Fruit fly (Drosophila melanogaster): ENCODE measurements around the gene Pdp1.

Pdp1 gene

dm6 chr3L:7903489-7904150 is 36.5 kb upstream of the Pdp1 start (continued):
- TF ChIP-seq Dbx (GFP tag; IDR thresholded peaks at IDR 0.05) (peak; percentile 59), Blimp-1 (GFP tag; optimal IDR thresholded peaks at IDR 0.05) (peak; percentile 94), pnt (GFP tag; optimal IDR thresholded peaks at IDR 0.05) (peak; percentile 65), Sin3A (optimal IDR thresholded peaks at IDR 0.05) (no peak), az2 (GFP tag; optimal IDR thresholded peaks at IDR 0.05) (peak; percentile 86), Oaz (GFP tag; IDR thresholded peaks at IDR 0.05) (0 out of 2 replicates have a peak, but pooled peaks have one; percentile 40), lbe (GFP tag; optimal IDR thresholded peaks at IDR 0.05) (no peak), Hr39 (optimal IDR thresholded peaks at IDR 0.05) (no peak), eyg (GFP tag; optimal IDR thresholded peaks at IDR 0.05) (peak; percentile 72), prd (optimal IDR thresholded peaks at IDR 0.05) (no peak), prd (GFP tag; IDR thresholded peaks at IDR 0.05) (peak; percentile 89), mam (GFP tag; optimal IDR thresholded peaks at IDR 0.05) (peak; percentile 74), CG31441 (GFP tag; IDR thresholded peaks at IDR 0.05) (peak; percentile 90), ash1 (GFP tag; optimal IDR thresholded peaks at IDR 0.05) (no peak), CG10979 (tag; optimal IDR thresholded peaks at IDR 0.05) (peak; percentile 93), ewg (GFP tag; optimal IDR thresholded peaks at IDR 0.05) (peak; percentile 81), CG7357 (GFP tag; IDR thresholded peaks at IDR 0.05) (peak; percentile 72; the same call in 2 of the 3 replicates), CG7556 (GFP tag; optimal IDR thresholded peaks at IDR 0.05) (peak; percentile 82), Dad (GFP tag; optimal IDR thresholded peaks at IDR 0.05) (peak; percentile 73), Ptx1 (GFP tag; IDR thresholded peaks at IDR 0.05) (peak; percentile 82), Hmr (GFP tag; optimal IDR thresholded peaks at IDR 0.05) (peak; percentile 60), CG17361 (GFP tag; IDR thresholded peaks at IDR 0.05) (peak; percentile 92), Kr (GFP tag; optimal IDR thresholded peaks at IDR 0.05) (peak; percentile 64), cato (GFP tag; optimal IDR thresholded peaks at IDR 0.05; ENCODE audit: borderline replicate concordance) (peak; percentile 74), CG34422 (GFP tag; IDR thresholded peaks at IDR 0.05) (peak; percentile 74), zen (tag; optimal IDR thresholded peaks at IDR 0.05) (peak; percentile 67), CG6254 (GFP tag; optimal IDR thresholded peaks at IDR 0.05) (peak; percentile 89), pho (GFP tag; optimal IDR thresholded peaks at IDR 0.05) (peak; percentile 64), crc (GFP tag; optimal IDR thresholded peaks at IDR 0.05) (peak; percentile 79), ro (GFP tag; IDR thresholded peaks at IDR 0.05) (peak; percentile 65), CG8089 (GFP tag; optimal IDR thresholded peaks at IDR 0.05) (peak; percentile 85), da (GFP tag; optimal IDR thresholded peaks at IDR 0.05) (peak; percentile 58), repo (GFP tag; optimal IDR thresholded peaks at IDR 0.05) (peak; percentile 68), dpn (GFP tag; optimal IDR thresholded peaks at IDR 0.05) (peak; percentile 74 to 82), pan (optimal IDR thresholded peaks at IDR 0.05) (no peak), pan (GFP tag; optimal IDR thresholded peaks at IDR 0.05 in 1 of 2, IDR thresholded peaks at IDR 0.05 in 1 of 2) (peak in 1 of 2 experiments; percentile 76), CG4282 (GFP tag; optimal IDR thresholded peaks at IDR 0.05) (peak; percentile 11), Stat92E (GFP tag; optimal IDR thresholded peaks at IDR 0.05) (peak in 1 of 3 experiments; percentile 84), CG10147 (GFP tag; optimal IDR thresholded peaks at IDR 0.05) (peak; percentile 88), CG14965 (GFP tag; optimal IDR thresholded peaks at IDR 0.05; ENCODE audit: borderline replicate concordance) (peak; percentile 54), rib (GFP tag; IDR thresholded peaks at IDR 0.05) (no peak; the same call in 1 of the 2 replicates), sob (GFP tag; IDR thresholded peaks at IDR 0.05) (peak; percentile 80), Opbp (GFP tag; IDR thresholded peaks at IDR 0.05; ENCODE audit: partially characterized antibody) (0 out of 3 replicates have a peak, but pooled peaks have one; percentile 6), CG10321 (GFP tag; IDR thresholded peaks at IDR 0.05) (peak; percentile 42; the same call in 1 of the 2 replicates), Lhr (GFP tag; optimal IDR thresholded peaks at IDR 0.05) (peak; percentile 77), CG6689 (GFP tag; IDR thresholded peaks at IDR 0.05) (peak; percentile 83), unpg (GFP tag; optimal IDR thresholded peaks at IDR 0.05) (peak; percentile 89), CG10565 (GFP tag; optimal IDR thresholded peaks at IDR 0.05) (no peak), kah (GFP tag; optimal IDR thresholded peaks at IDR 0.05) (peak; percentile 75), nmo (GFP tag; optimal IDR thresholded peaks at IDR 0.05) (peak; percentile 94)
